Fruit fly (Drosophila melanogaster) whole organism, adult: Measurements from ENCODE around the gene E2f1.
A peak's percentile ranks its signal among the peaks of the same experiment; 100 is the strongest.

Experiments
- CG1620 ChIP-seq: fragments of 200-800 bp; sonication (Bioruptor generic); optimal IDR thresholded peaks from 2 replicates; lab custom pipeline; 2016; ENCODE audit warnings: missing biosample characterization, missing genetic modification characterization
- CG33017 ChIP-seq: fragments of 200-800 bp; sonication (Bioruptor generic); optimal IDR thresholded peaks from 2 replicates; lab custom pipeline; 2018; ENCODE audit warnings: missing biosample characterization, mild to moderate bottlenecking, missing genetic modification characterization, moderate library complexity
- CG5204 ChIP-seq: fragments of 200-800 bp; sonication (Bioruptor generic); optimal IDR thresholded peaks from 2 replicates; lab custom pipeline; 2016; ENCODE audit warnings: missing biosample characterization, missing genetic modification characterization
- CG7101 ChIP-seq: fragments of 200-800 bp; sonication (Bioruptor generic); optimal IDR thresholded peaks from 2 replicates; lab custom pipeline; 2018; ENCODE audit warnings: missing biosample characterization, mild to moderate bottlenecking, missing genetic modification characterization, moderate library complexity
- Clk ChIP-seq: fragments of 200-800 bp; sonication (Bioruptor generic); optimal IDR thresholded peaks from 2 replicates; lab custom pipeline; 2017; ENCODE audit warnings: missing biosample characterization, missing genetic modification characterization
- Crg-1 ChIP-seq: fragments of 200-800 bp; sonication (Bioruptor generic); optimal IDR thresholded peaks from 2 replicates; lab custom pipeline; 2016; ENCODE audit warnings: missing biosample characterization, missing genetic modification characterization
- Mnt ChIP-seq: fragments of 200-800 bp; sonication (Bioruptor generic); optimal IDR thresholded peaks from 2 replicates; lab custom pipeline; 2016; ENCODE audit warnings: missing biosample characterization, mild to moderate bottlenecking, missing genetic modification characterization
- kay ChIP-seq: fragments of 200-800 bp; sonication (Bioruptor generic); peaks from one replicate; lab custom pipeline; 2016; ENCODE audit warnings: missing biosample characterization, missing genetic modification characterization, borderline replicate concordance
- tj ChIP-seq: fragments of 200-800 bp; sonication (Bioruptor generic); optimal IDR thresholded peaks from 3 replicates; lab custom pipeline; 2017; ENCODE audit warnings: missing biosample characterization, mild to moderate bottlenecking, missing genetic modification characterization, moderate library complexity
- toe ChIP-seq: fragments of 200-800 bp; sonication (Bioruptor generic); optimal IDR thresholded peaks from 2 replicates; lab custom pipeline; 2016; ENCODE audit warnings: missing biosample characterization, missing genetic modification characterization

- TF ChIP-seq Mnt (GFP tag; lab: Kevin White, UChicago) (no peak), CG5204 (GFP tag; lab: Kevin White, UChicago) (no peak), tj (GFP tag; lab: Kevin White, UChicago) (peak; percentile 92), Crg-1 (GFP tag; lab: Kevin White, UChicago) (no peak), toe (no peak), kay (GFP tag; lab: Kevin White, UChicago) (no peak), CG33017 (tag; lab: Kevin White, UChicago) (no peak), CG7101 (no peak), Clk (GFP tag; lab: Kevin White, UChicago) (no peak), CG1620 (GFP tag; lab: Kevin White, UChicago) (no peak)
Measured at dm6 chr3R:21628213-21628800, 32.4 kb downstream of the E2f1 start.
